Comparison of ENCODE assay signal across 1 worm cellular context in genomic region chrX:15224128-15224527, ce11.
TF ChIP-seq lines count a peak whose summit lies in the region.

No protein-coding gene starts in this region.

TF ChIP-seq in whole organism, L1 larva, 84 proteins besides CTCF, POLR2A, EP300 and RAD21 (continued from another document):
- TF ChIP-seq lin-15B (tag; optimal IDR thresholded peaks at IDR 0.05; lab: Kevin White, UChicago) (no peak), C04F5.9 (tag; optimal IDR thresholded peaks at IDR 0.05; lab: Kevin White, UChicago) (no peak), lin-35 (GFP tag; optimal IDR thresholded peaks at IDR 0.05; lab: Kevin White, UChicago) (no peak), dsc-1 (tag; optimal IDR thresholded peaks at IDR 0.05; lab: Kevin White, UChicago) (peak; percentile 96), nhr-85 (tag; lab: Kevin White, UChicago) (no peak), vab-15 (tag; optimal IDR thresholded peaks at IDR 0.05; lab: Kevin White, UChicago) (no peak), unc-86 (tag; optimal IDR thresholded peaks at IDR 0.05; lab: Kevin White, UChicago) (no peak), sox-4 (tag; optimal IDR thresholded peaks at IDR 0.05; lab: Kevin White, UChicago) (no peak), alr-1 (tag; optimal IDR thresholded peaks at IDR 0.05; lab: Kevin White, UChicago; ENCODE audit: borderline replicate concordance) (no peak), nhr-20 (tag; optimal IDR thresholded peaks at IDR 0.05; lab: Kevin White, UChicago) (no peak), aha-1 (tag; optimal IDR thresholded peaks at IDR 0.05; lab: Kevin White, UChicago) (no peak), egl-27 (tag; optimal IDR thresholded peaks at IDR 0.05; lab: Kevin White, UChicago) (no peak), mep-1 (tag; optimal IDR thresholded peaks at IDR 0.05; lab: Kevin White, UChicago) (no peak), F16B12.6 (tag; optimal IDR thresholded peaks at IDR 0.05; lab: Kevin White, UChicago) (no peak), ets-5 (GFP tag; IDR thresholded peaks at IDR 0.05; lab: Robert Waterston, UW) (no peak), mdl-1 (tag; optimal IDR thresholded peaks at IDR 0.05; lab: Kevin White, UChicago) (no peak)
